Worm (Caenorhabditis elegans): ENCODE measurements around the gene C18G1.7.

- TF ChIP-seq him-1 (tag; optimal IDR thresholded peaks at IDR 0.05) (no peak), W03F9.2 (tag; optimal IDR thresholded peaks at IDR 0.05) (no peak), dao-5 (tag; optimal IDR thresholded peaks at IDR 0.05) (no peak)
Measured at ce11 chrV:4758540-4758939, 13.2 kb downstream of the C18G1.7 start.

Measured in whole organism, L4/young adult.